Worm (Caenorhabditis elegans): Measurements from ENCODE around the gene riok-3.

DNA sequence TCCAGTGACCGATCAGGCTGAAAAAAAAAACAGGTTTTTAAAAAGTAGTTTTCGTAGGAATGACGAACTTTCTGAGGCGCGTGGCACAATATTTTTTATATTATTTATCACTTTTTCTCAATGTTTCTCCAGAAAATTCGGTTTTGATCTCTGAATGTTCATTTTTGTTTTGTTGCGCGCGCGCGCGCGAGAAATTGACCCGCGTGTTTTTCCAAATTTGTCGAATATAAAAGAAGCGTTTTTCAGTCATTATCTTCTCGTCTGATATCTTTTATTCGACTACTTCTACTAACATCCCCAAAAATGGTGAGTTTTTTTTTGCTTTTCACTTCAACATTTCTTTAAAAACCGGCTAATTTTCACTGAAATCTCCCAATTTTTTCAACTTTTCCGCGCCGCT, 46.0 kb downstream of the riok-3 start, which contains the start of gene rmd-1:
- TF ChIP-seq nhr-11 (tag; optimal IDR thresholded peaks at IDR 0.05): no peak
- TF ChIP-seq nhr-12 (tag; optimal IDR thresholded peaks at IDR 0.05): no peak
- no peak for TF ChIP-seq ztf-11 (tag; optimal IDR thresholded peaks at IDR 0.05)
- TF ChIP-seq nhr-237 (tag; optimal IDR thresholded peaks at IDR 0.05): no peak
- TF ChIP-seq elt-3 (tag; optimal IDR thresholded peaks at IDR 0.05): no peak
- no peak for TF ChIP-seq aly-2 (tag; optimal IDR thresholded peaks at IDR 0.05)
- no peak for TF ChIP-seq nhr-25 (tag; optimal IDR thresholded peaks at IDR 0.05)
- no peak for TF ChIP-seq skn-1 (tag; optimal IDR thresholded peaks at IDR 0.05)
- no peak for TF ChIP-seq mdl-1 (tag; optimal IDR thresholded peaks at IDR 0.05)
- TF ChIP-seq unc-62 (GFP tag; optimal IDR thresholded peaks at IDR 0.05): no peak
- no peak for TF ChIP-seq egl-27 (tag; optimal IDR thresholded peaks at IDR 0.05)

All from whole organism, L2 larva.